Worm (Caenorhabditis elegans) whole organism, mixed stage, embryonic: Measurements from ENCODE around the gene cdh-9.

ENCODE experiments used
- M03D4.4 ChIP-seq: sonication (generic microtip); optimal IDR thresholded peaks from 2 replicates; lab custom pipeline; 2017; ENCODE audit warnings: mild to moderate bottlenecking, missing genetic modification characterization, missing compliant biosample characterization
- bed-3 ChIP-seq: fragments of 200-800 bp; sonication (Bioruptor generic); optimal IDR thresholded peaks from 3 replicates; lab custom pipeline; 2018; ENCODE audit warnings: mild to moderate bottlenecking, missing genetic modification characterization, moderate library complexity, missing compliant biosample characterization
- blmp-1 ChIP-seq: fragments of 150-350 bp; optimal IDR thresholded peaks from 2 replicates; lab custom pipeline; 2014; ENCODE audit warnings: missing biosample characterization, missing genetic modification characterization
- ceh-39 ChIP-seq: fragments of 150-350 bp; optimal IDR thresholded peaks from 2 replicates; lab custom pipeline; 2014; ENCODE audit warnings: missing biosample characterization, missing genetic modification characterization
- ceh-43 ChIP-seq: fragments of 200-800 bp; sonication (Bioruptor generic); optimal IDR thresholded peaks from 2 replicates; lab custom pipeline; 2018; ENCODE audit warnings: mild to moderate bottlenecking, missing genetic modification characterization, moderate library complexity, missing compliant biosample characterization
- ceh-83 ChIP-seq: fragments of 200-800 bp; sonication (Bioruptor generic); optimal IDR thresholded peaks from 2 replicates; lab custom pipeline; 2018; ENCODE audit warnings: mild to moderate bottlenecking, missing genetic modification characterization, missing compliant biosample characterization
- ces-1 ChIP-seq: fragments of 150-350 bp; optimal IDR thresholded peaks from 2 replicates; lab custom pipeline; 2014; ENCODE audit warnings: missing biosample characterization, missing genetic modification reagents, missing genetic modification characterization
- cnd-1 ChIP-seq: fragments of 200-800 bp; sonication (Bioruptor generic); optimal IDR thresholded peaks from 2 replicates; lab custom pipeline; 2018; ENCODE audit warnings: mild to moderate bottlenecking, missing genetic modification characterization, missing compliant biosample characterization
- drap-1 ChIP-seq: fragments of 200-800 bp; sonication (Bioruptor generic); optimal IDR thresholded peaks from 3 replicates; lab custom pipeline; 2018; ENCODE audit warnings: mild to moderate bottlenecking, missing genetic modification characterization, missing compliant biosample characterization
- elt-1 ChIP-seq: sonication (generic microtip); optimal IDR thresholded peaks from 2 replicates; lab custom pipeline; 2017; ENCODE audit warnings: missing genetic modification characterization, mild to moderate bottlenecking, missing compliant biosample characterization, antibody characterized with exemption, moderate library complexity, borderline replicate concordance; ENCODE audit not compliant: insufficient read depth
- elt-3 ChIP-seq: fragments of 150-350 bp; optimal IDR thresholded peaks from 2 replicates; lab custom pipeline; 2014; ENCODE audit warnings: missing biosample characterization, missing genetic modification characterization
- flh-1 ChIP-seq: fragments of 200-800 bp; sonication (Bioruptor generic); optimal IDR thresholded peaks from 2 replicates; lab custom pipeline; 2018; ENCODE audit warnings: mild to moderate bottlenecking, missing genetic modification characterization, moderate library complexity, missing compliant biosample characterization
- ham-2 ChIP-seq: fragments of 200-800 bp; sonication (Bioruptor generic); optimal IDR thresholded peaks from 2 replicates; lab custom pipeline; 2018; ENCODE audit warnings: mild to moderate bottlenecking, missing genetic modification characterization, missing compliant biosample characterization
- hlh-1 ChIP-seq: fragments of 150-350 bp; optimal IDR thresholded peaks from 2 replicates; lab custom pipeline; 2014; ENCODE audit warnings: missing biosample characterization, missing genetic modification reagents, missing genetic modification characterization
- lin-13 ChIP-seq: fragments of 150-350 bp; optimal IDR thresholded peaks from 2 replicates; lab custom pipeline; 2014; ENCODE audit warnings: missing biosample characterization, missing genetic modification characterization
- lin-32 ChIP-seq: fragments of 200-800 bp; sonication (Bioruptor generic); optimal IDR thresholded peaks from 2 replicates; lab custom pipeline; 2018; ENCODE audit warnings: mild to moderate bottlenecking, missing genetic modification characterization, missing compliant biosample characterization
- lsy-2 ChIP-seq: fragments of 150-350 bp; optimal IDR thresholded peaks from 2 replicates; lab custom pipeline; 2014; ENCODE audit warnings: missing biosample characterization, missing genetic modification characterization
- mab-5 ChIP-seq: fragments of 150-350 bp; optimal IDR thresholded peaks from 2 replicates; lab custom pipeline; 2014; ENCODE audit warnings: missing biosample characterization, missing genetic modification characterization
- mep-1 ChIP-seq: fragments of 150-350 bp; optimal IDR thresholded peaks from 2 replicates; lab custom pipeline; 2017; ENCODE audit warnings: missing biosample characterization, missing genetic modification reagents, missing genetic modification characterization, inconsistent platforms
- mls-2 ChIP-seq: sonication (generic microtip); optimal IDR thresholded peaks from 2 replicates; lab custom pipeline; 2016; ENCODE audit warnings: mild to moderate bottlenecking, missing genetic modification characterization, moderate library complexity, missing compliant biosample characterization
- nhr-12 ChIP-seq: fragments of 150-350 bp; optimal IDR thresholded peaks from 2 replicates; lab custom pipeline; 2014; ENCODE audit warnings: missing biosample characterization, missing genetic modification characterization
- nhr-2 ChIP-seq: fragments of 150-350 bp; optimal IDR thresholded peaks from 2 replicates; lab custom pipeline; 2014; ENCODE audit warnings: missing biosample characterization, missing genetic modification characterization
- nhr-237 ChIP-seq: fragments of 150-350 bp; optimal IDR thresholded peaks from 2 replicates; lab custom pipeline; 2014; ENCODE audit warnings: missing biosample characterization, missing genetic modification characterization
- nhr-28 ChIP-seq: fragments of 150-350 bp; optimal IDR thresholded peaks from 2 replicates; lab custom pipeline; 2014; ENCODE audit warnings: missing biosample characterization, missing genetic modification characterization
- nhr-76 ChIP-seq: sonication (generic microtip); optimal IDR thresholded peaks from 2 replicates; lab custom pipeline; 2017; ENCODE audit warnings: missing biosample characterization, missing genetic modification characterization
- pha-4 ChIP-seq: fragments of 150-350 bp; optimal IDR thresholded peaks from 2 replicates; lab custom pipeline; 2018; ENCODE audit warnings: missing biosample characterization, missing genetic modification reagents, missing genetic modification characterization
- sem-2 ChIP-seq: fragments of 200-800 bp; sonication (Bioruptor generic); optimal IDR thresholded peaks from 2 replicates; lab custom pipeline; 2018; ENCODE audit warnings: mild to moderate bottlenecking, missing genetic modification characterization, missing compliant biosample characterization
- snpc-4 ChIP-seq: fragments of 150-350 bp; optimal IDR thresholded peaks from 2 replicates; lab custom pipeline; 2014; ENCODE audit warnings: missing biosample characterization, missing genetic modification characterization
- sptf-1 ChIP-seq: sonication (generic microtip); optimal IDR thresholded peaks from 2 replicates; lab custom pipeline; 2017; ENCODE audit warnings: mild to moderate bottlenecking, missing genetic modification characterization, moderate library complexity, missing compliant biosample characterization
- tbx-8 ChIP-seq: fragments of 200-800 bp; sonication (Bioruptor generic); optimal IDR thresholded peaks from 2 replicates; lab custom pipeline; 2018; ENCODE audit warnings: mild to moderate bottlenecking, missing genetic modification characterization, moderate library complexity, missing compliant biosample characterization
- unc-120 ChIP-seq: sonication (generic microtip); optimal IDR thresholded peaks from 2 replicates; lab custom pipeline; 2017; ENCODE audit warnings: missing genetic modification characterization, missing compliant biosample characterization; ENCODE audit not compliant: poor library complexity, severe bottlenecking
- unc-39 ChIP-seq: fragments of 150-350 bp; optimal IDR thresholded peaks from 2 replicates; lab custom pipeline; 2014; ENCODE audit warnings: missing biosample characterization, missing genetic modification characterization
- unc-62 ChIP-seq: fragments of 150-350 bp; optimal IDR thresholded peaks from 2 replicates; lab custom pipeline; 2014; ENCODE audit warnings: missing biosample characterization, missing genetic modification reagents, missing genetic modification characterization
- zip-8 ChIP-seq: fragments of 150-350 bp; optimal IDR thresholded peaks from 2 replicates; lab custom pipeline; 2014; ENCODE audit warnings: missing biosample characterization, missing genetic modification characterization
- ztf-11 ChIP-seq: fragments of 150-350 bp; optimal IDR thresholded peaks from 2 replicates; lab custom pipeline; 2014; ENCODE audit warnings: missing biosample characterization, missing genetic modification characterization

cdh-9 gene

DNA sequence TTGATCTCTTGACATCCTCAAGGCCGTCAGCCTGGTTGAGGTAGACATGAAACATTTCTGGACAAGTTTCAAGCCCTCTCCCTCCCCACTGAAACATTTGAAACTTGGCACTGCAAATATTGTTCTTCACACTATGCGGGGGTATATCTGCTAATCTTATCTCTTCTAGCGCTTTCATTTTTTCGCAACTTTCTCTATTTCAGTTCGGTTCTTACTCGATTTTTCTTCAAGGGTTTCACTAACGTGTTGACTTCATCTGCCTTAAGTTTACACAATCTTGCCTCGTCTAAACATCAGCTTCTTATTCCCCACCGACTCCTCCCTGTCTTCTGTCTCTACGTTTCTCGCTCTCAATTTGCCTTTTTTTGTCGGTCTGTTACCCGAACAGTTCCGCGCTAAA is 34.7 kb downstream of the cdh-9 start:
- no peak for TF ChIP-seq drap-1 (GFP tag; lab: Kevin White, UChicago)
- no peak for TF ChIP-seq zip-8 (tag; lab: Kevin White, UChicago)
- no peak for TF ChIP-seq unc-120 (tag; lab: Kevin White, UChicago)
- no peak for TF ChIP-seq sptf-1 (tag; lab: Kevin White, UChicago)
- no peak for TF ChIP-seq nhr-28 (tag; lab: Kevin White, UChicago)
- TF ChIP-seq ham-2 (GFP tag; lab: Kevin White, UChicago) = no peak
- TF ChIP-seq unc-62 = no peak
- no peak for TF ChIP-seq ceh-83 (GFP tag; lab: Kevin White, UChicago)
- TF ChIP-seq ces-1 (GFP tag; lab: Kevin White, UChicago) = no peak
- TF ChIP-seq unc-39 (tag; lab: Kevin White, UChicago) = no peak
- TF ChIP-seq, all 35 proteins: peak for 0

ce11 chrX:16631847-16632246 is 36.8 kb downstream of the cdh-9 start:
- peak; percentile 82 for TF ChIP-seq blmp-1 (tag; lab: Kevin White, UChicago)
- no peak for TF ChIP-seq sptf-1 (tag; lab: Kevin White, UChicago)

- TF ChIP-seq zip-8 (tag; lab: Kevin White, UChicago) = peak; percentile 25
- TF ChIP-seq ztf-11 (tag; lab: Kevin White, UChicago) = no peak
- no peak for TF ChIP-seq nhr-28 (tag; lab: Kevin White, UChicago)
- no peak for TF ChIP-seq lin-13 (tag; lab: Kevin White, UChicago)
- TF ChIP-seq unc-62 = no peak
- TF ChIP-seq snpc-4 = no peak
- TF ChIP-seq pha-4 = no peak
- TF ChIP-seq, all 35 proteins: peak for 1
Measured at ce11 chrX:16633052-16633451, 38.0 kb downstream of the cdh-9 start, which contains the start of gene C06G1.1. Gene C06G1.1, plus strand, starts transcription at chrX:16633352.

DNA sequence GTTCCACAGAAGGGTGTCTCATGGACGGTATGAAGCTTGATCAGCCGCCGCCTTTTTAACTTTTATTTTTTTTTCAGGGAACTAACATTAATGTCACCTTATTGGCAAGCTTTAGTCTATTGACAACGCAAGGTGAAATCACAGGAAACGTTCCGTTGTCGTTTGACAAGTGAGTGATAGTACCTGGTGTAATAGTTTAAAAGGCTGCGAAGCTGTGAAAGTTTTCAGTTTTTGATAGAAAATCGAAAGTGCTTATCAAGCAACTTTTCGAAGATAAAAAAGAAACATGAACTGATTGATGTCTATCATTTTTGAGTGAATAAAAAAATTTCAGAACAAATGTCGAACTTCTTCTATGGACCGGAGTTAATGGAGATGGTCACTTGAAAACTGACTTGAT is 39.1 kb downstream of the cdh-9 start:
- TF ChIP-seq elt-1 (no peak), M03D4.4 (no peak), hlh-1 (no peak), nhr-76 (no peak), nhr-237 (tag; lab: Kevin White, UChicago) (no peak), mep-1 (tag; lab: Kevin White, UChicago) (no peak), nhr-28 (tag; lab: Kevin White, UChicago) (no peak)

- TF ChIP-seq nhr-237 (tag; lab: Kevin White, UChicago) = peak; percentile 71
- peak; percentile 87 for TF ChIP-seq flh-1 (GFP tag; lab: Kevin White, UChicago)
- TF ChIP-seq ces-1 (GFP tag; lab: Kevin White, UChicago) = peak; percentile 66
- TF ChIP-seq unc-62 = peak; percentile 57
- TF ChIP-seq elt-1 = no peak
- TF ChIP-seq ceh-83 (GFP tag; lab: Kevin White, UChicago) = peak; percentile 96
- peak; percentile 43 for TF ChIP-seq nhr-2 (tag; lab: Kevin White, UChicago)
- peak; percentile 96 for TF ChIP-seq mls-2 (tag; lab: Kevin White, UChicago)
- peak; percentile 94 for TF ChIP-seq mep-1 (tag; lab: Kevin White, UChicago)
- peak; percentile 82 for TF ChIP-seq hlh-1
- TF ChIP-seq zip-8 (tag; lab: Kevin White, UChicago) = no peak
- TF ChIP-seq pha-4 = peak; percentile 77
- peak; percentile 85 for TF ChIP-seq nhr-12
- TF ChIP-seq ceh-39 = peak; percentile 61
- peak; percentile 97 for TF ChIP-seq unc-120 (tag; lab: Kevin White, UChicago)
- TF ChIP-seq lin-13 (tag; lab: Kevin White, UChicago) = peak; percentile 82
- TF ChIP-seq cnd-1 = peak; percentile 97
- TF ChIP-seq sem-2 = peak; percentile 92
- TF ChIP-seq nhr-28 (tag; lab: Kevin White, UChicago) = peak; percentile 71
- peak; percentile 92 for TF ChIP-seq ham-2 (GFP tag; lab: Kevin White, UChicago)
- peak; percentile 47 for TF ChIP-seq lsy-2 (tag; lab: Kevin White, UChicago)
- peak; percentile 72 for TF ChIP-seq unc-39 (tag; lab: Kevin White, UChicago)
- TF ChIP-seq lin-32 (GFP tag; lab: Kevin White, UChicago) = peak; percentile 92
- TF ChIP-seq M03D4.4 = peak; percentile 96
- peak; percentile 91 for TF ChIP-seq ceh-43 (GFP tag; lab: Kevin White, UChicago)
- TF ChIP-seq mab-5 (tag; lab: Kevin White, UChicago) = no peak
- TF ChIP-seq drap-1 (GFP tag; lab: Kevin White, UChicago) = peak; percentile 96
- peak; percentile 67 for TF ChIP-seq elt-3
- TF ChIP-seq snpc-4 = no peak
- TF ChIP-seq tbx-8 = peak; percentile 87
- peak; percentile 97 for TF ChIP-seq sptf-1 (tag; lab: Kevin White, UChicago)
- TF ChIP-seq ztf-11 (tag; lab: Kevin White, UChicago) = peak; percentile 40
- peak; percentile 39 for TF ChIP-seq blmp-1 (tag; lab: Kevin White, UChicago)
- TF ChIP-seq bed-3 (GFP tag; lab: Kevin White, UChicago) = peak; percentile 86
- peak; percentile 31 for TF ChIP-seq nhr-76
Measured at ce11 chrX:16634708-16635107, 39.7 kb downstream of the cdh-9 start.
